Fruit fly (Drosophila melanogaster) Kc167 (cell line): ENCODE data around the gene CG14100.

ENCODE experiments used
- Myc ChIP-seq: fragments of >200 bp; optimal IDR thresholded peaks from 2 replicates; lab custom pipeline; 2017; ENCODE audit warnings: missing external identifiers
- h ChIP-seq: fragments of >200 bp; optimal IDR thresholded peaks from 3 replicates; lab custom pipeline; 2018; ENCODE audit warnings: missing external identifiers
- insv ChIP-seq: fragments of >200 bp; optimal IDR thresholded peaks from 3 replicates; lab custom pipeline; 2018; ENCODE audit warnings: missing external identifiers
- psq ChIP-seq: fragments of >200 bp; optimal IDR thresholded peaks from 2 replicates; lab custom pipeline; 2017; ENCODE audit warnings: missing external identifiers
- ttk ChIP-seq: sonication (Bioruptor generic); optimal IDR thresholded peaks from 2 replicates; lab custom pipeline; 2017; ENCODE audit warnings: missing external identifiers

DNA sequence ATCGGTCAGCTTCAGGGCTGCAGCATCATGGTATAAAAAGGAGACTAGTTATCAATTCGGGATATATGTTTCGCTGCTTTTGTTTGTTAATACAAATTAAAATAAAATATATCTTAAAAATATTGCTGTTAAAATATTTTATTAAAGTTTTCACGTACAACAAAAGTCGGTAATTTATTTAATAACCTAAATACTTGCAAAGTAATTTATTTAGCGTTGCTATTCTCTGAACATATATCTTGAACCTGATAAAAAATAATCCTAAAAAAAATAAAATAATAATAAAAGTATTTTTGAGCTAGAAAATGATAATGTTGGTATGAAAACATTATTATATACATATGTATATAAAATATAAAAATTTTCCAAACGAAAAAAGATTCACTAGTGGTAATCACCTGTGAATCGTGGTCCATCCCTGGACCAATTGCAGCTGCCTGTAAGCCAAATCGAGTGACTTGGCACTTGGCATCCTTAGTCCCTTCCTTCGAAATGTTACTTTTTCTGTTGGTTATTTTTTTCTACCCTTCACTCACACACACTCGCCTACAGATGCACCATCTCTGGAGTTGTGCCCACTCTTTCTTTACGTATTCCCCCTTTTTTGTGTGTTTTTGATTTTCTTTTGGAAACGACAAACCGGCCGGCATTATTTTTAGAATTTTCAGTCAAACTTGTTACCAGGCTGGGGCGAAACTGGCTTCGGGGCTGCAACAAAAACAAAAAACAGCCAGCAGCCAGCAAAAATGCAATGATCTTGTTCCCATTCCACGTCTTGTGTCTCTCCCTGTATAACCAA lies 32.9 kb downstream of the CG14100 start:
- TF ChIP-seq insv (lab: Kevin White, UChicago) (no peak), h (lab: Kevin White, UChicago) (no peak), Myc (lab: Kevin White, UChicago) (no peak), ttk (lab: Kevin White, UChicago) (no peak), psq (lab: Kevin White, UChicago) (no peak)
